Worm (Caenorhabditis elegans) whole organism, late embryonic: Measurements from ENCODE around the gene rbm-26.

Source experiments
- F13H6.1 ChIP-seq: sonication (generic microtip); optimal IDR thresholded peaks from 2 replicates; lab custom pipeline; 2016; ENCODE audit warnings: missing genetic modification characterization, missing compliant biosample characterization
- ceh-34 ChIP-seq: sonication (generic microtip); optimal IDR thresholded peaks from 2 replicates; lab custom pipeline; 2016; ENCODE audit warnings: mild to moderate bottlenecking, missing genetic modification characterization, missing compliant biosample characterization
- dve-1 ChIP-seq: sonication (generic microtip); optimal IDR thresholded peaks from 2 replicates; lab custom pipeline; 2017; ENCODE audit warnings: antibody characterized with exemption, mild to moderate bottlenecking, missing genetic modification characterization, missing compliant biosample characterization
- elt-2 ChIP-seq: sonication (generic microtip); optimal IDR thresholded peaks from 2 replicates; lab custom pipeline; 2016; ENCODE audit warnings: missing genetic modification reagents, missing genetic modification characterization, missing compliant biosample characterization
- hlh-30 ChIP-seq: sonication (generic microtip); optimal IDR thresholded peaks from 2 replicates; lab custom pipeline; 2017; ENCODE audit warnings: antibody characterized with exemption, missing genetic modification characterization, missing compliant biosample characterization; ENCODE audit not compliant: insufficient read depth
- lin-11 ChIP-seq: fragments of 200-800 bp; sonication (Bioruptor generic); optimal IDR thresholded peaks from 2 replicates; lab custom pipeline; 2018; ENCODE audit warnings: mild to moderate bottlenecking, missing genetic modification characterization, missing compliant biosample characterization
- nfya-1 ChIP-seq: sonication (generic microtip); optimal IDR thresholded peaks from 2 replicates; lab custom pipeline; 2017; ENCODE audit warnings: missing genetic modification characterization, mild to moderate bottlenecking, missing compliant biosample characterization, antibody characterized with exemption, moderate library complexity
- nhr-11 ChIP-seq: fragments of 150-350 bp; optimal IDR thresholded peaks from 2 replicates; lab custom pipeline; 2014; ENCODE audit warnings: missing biosample characterization, missing genetic modification characterization
- pros-1 ChIP-seq: fragments of 150-350 bp; optimal IDR thresholded peaks from 2 replicates; lab custom pipeline; 2014; ENCODE audit warnings: missing biosample characterization, missing genetic modification reagents, missing genetic modification characterization
- tbx-7 ChIP-seq: sonication (generic microtip); optimal IDR thresholded peaks from 2 replicates; lab custom pipeline; 2016; ENCODE audit warnings: missing genotype, missing genetic modification characterization, missing compliant biosample characterization
- ttx-3 ChIP-seq: sonication (generic microtip); optimal IDR thresholded peaks from 2 replicates; lab custom pipeline; 2016; ENCODE audit warnings: missing genetic modification reagents, missing genetic modification characterization, missing compliant biosample characterization

DNA sequence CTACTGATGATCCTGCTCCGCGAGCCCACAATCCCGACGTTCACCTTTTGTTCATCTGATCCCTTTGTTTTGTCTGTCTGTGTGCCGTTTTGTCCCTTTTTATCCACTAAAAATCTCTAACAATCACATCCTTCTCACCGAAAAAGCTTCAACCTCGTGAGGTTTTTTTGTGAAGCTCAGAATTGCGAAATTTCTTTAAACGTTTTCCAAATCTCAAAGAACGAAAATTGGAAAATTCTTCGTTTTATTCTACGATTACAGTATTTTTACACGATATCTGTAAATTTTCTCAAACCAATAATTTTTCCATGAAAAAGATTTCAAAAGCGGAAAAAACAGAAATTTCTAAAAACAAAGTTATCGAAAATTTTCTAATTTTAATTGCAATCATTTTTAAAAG lies 37.1 kb upstream of the rbm-26 start:
- no peak for TF ChIP-seq pros-1 (tag; lab: Kevin White, UChicago)
- no peak for TF ChIP-seq ttx-3 (tag; lab: Kevin White, UChicago)
- no peak for TF ChIP-seq nfya-1
- no peak for TF ChIP-seq lin-11
- TF ChIP-seq dve-1 (tag; lab: Kevin White, UChicago), result no peak
- TF ChIP-seq nhr-11 (tag; lab: Kevin White, UChicago), result no peak
- TF ChIP-seq ceh-34, result no peak
- TF ChIP-seq elt-2 (tag; lab: Kevin White, UChicago), result no peak
- no peak for TF ChIP-seq tbx-7 (tag; lab: Kevin White, UChicago)
- no peak for TF ChIP-seq F13H6.1 (tag; lab: Kevin White, UChicago)
- TF ChIP-seq hlh-30 (tag; lab: Kevin White, UChicago), result no peak
